Worm (Caenorhabditis elegans) whole organism, mixed stage, embryonic: Measurements from ENCODE around the gene ceh-23.

Source experiments
- M03D4.4 ChIP-seq: sonication (generic microtip); optimal IDR thresholded peaks from 2 replicates; lab custom pipeline; 2017; ENCODE audit warnings: mild to moderate bottlenecking, missing genetic modification characterization, missing compliant biosample characterization
- bed-3 ChIP-seq: fragments of 200-800 bp; sonication (Bioruptor generic); optimal IDR thresholded peaks from 3 replicates; lab custom pipeline; 2018; ENCODE audit warnings: mild to moderate bottlenecking, missing genetic modification characterization, moderate library complexity, missing compliant biosample characterization
- blmp-1 ChIP-seq: fragments of 150-350 bp; optimal IDR thresholded peaks from 2 replicates; lab custom pipeline; 2014; ENCODE audit warnings: missing biosample characterization, missing genetic modification characterization
- ceh-43 ChIP-seq: fragments of 200-800 bp; sonication (Bioruptor generic); optimal IDR thresholded peaks from 2 replicates; lab custom pipeline; 2018; ENCODE audit warnings: mild to moderate bottlenecking, missing genetic modification characterization, moderate library complexity, missing compliant biosample characterization
- ces-1 ChIP-seq: fragments of 150-350 bp; optimal IDR thresholded peaks from 2 replicates; lab custom pipeline; 2014; ENCODE audit warnings: missing biosample characterization, missing genetic modification reagents, missing genetic modification characterization
- cnd-1 ChIP-seq: fragments of 200-800 bp; sonication (Bioruptor generic); optimal IDR thresholded peaks from 2 replicates; lab custom pipeline; 2018; ENCODE audit warnings: mild to moderate bottlenecking, missing genetic modification characterization, missing compliant biosample characterization
- drap-1 ChIP-seq: fragments of 200-800 bp; sonication (Bioruptor generic); optimal IDR thresholded peaks from 3 replicates; lab custom pipeline; 2018; ENCODE audit warnings: mild to moderate bottlenecking, missing genetic modification characterization, missing compliant biosample characterization
- flh-1 ChIP-seq: fragments of 200-800 bp; sonication (Bioruptor generic); optimal IDR thresholded peaks from 2 replicates; lab custom pipeline; 2018; ENCODE audit warnings: mild to moderate bottlenecking, missing genetic modification characterization, moderate library complexity, missing compliant biosample characterization
- ham-2 ChIP-seq: fragments of 200-800 bp; sonication (Bioruptor generic); optimal IDR thresholded peaks from 2 replicates; lab custom pipeline; 2018; ENCODE audit warnings: mild to moderate bottlenecking, missing genetic modification characterization, missing compliant biosample characterization
- hlh-1 ChIP-seq: fragments of 150-350 bp; optimal IDR thresholded peaks from 2 replicates; lab custom pipeline; 2014; ENCODE audit warnings: missing biosample characterization, missing genetic modification reagents, missing genetic modification characterization
- lin-13 ChIP-seq: fragments of 150-350 bp; optimal IDR thresholded peaks from 2 replicates; lab custom pipeline; 2014; ENCODE audit warnings: missing biosample characterization, missing genetic modification characterization
- lsy-2 ChIP-seq: fragments of 150-350 bp; optimal IDR thresholded peaks from 2 replicates; lab custom pipeline; 2014; ENCODE audit warnings: missing biosample characterization, missing genetic modification characterization
- mab-5 ChIP-seq: fragments of 150-350 bp; optimal IDR thresholded peaks from 2 replicates; lab custom pipeline; 2014; ENCODE audit warnings: missing biosample characterization, missing genetic modification characterization
- mls-2 ChIP-seq: sonication (generic microtip); optimal IDR thresholded peaks from 2 replicates; lab custom pipeline; 2016; ENCODE audit warnings: mild to moderate bottlenecking, missing genetic modification characterization, moderate library complexity, missing compliant biosample characterization
- nhr-2 ChIP-seq: fragments of 150-350 bp; optimal IDR thresholded peaks from 2 replicates; lab custom pipeline; 2014; ENCODE audit warnings: missing biosample characterization, missing genetic modification characterization
- nhr-28 ChIP-seq: fragments of 150-350 bp; optimal IDR thresholded peaks from 2 replicates; lab custom pipeline; 2014; ENCODE audit warnings: missing biosample characterization, missing genetic modification characterization
- pha-4 ChIP-seq: fragments of 150-350 bp; optimal IDR thresholded peaks from 2 replicates; lab custom pipeline; 2018; ENCODE audit warnings: missing biosample characterization, missing genetic modification reagents, missing genetic modification characterization
- sem-2 ChIP-seq: fragments of 200-800 bp; sonication (Bioruptor generic); optimal IDR thresholded peaks from 2 replicates; lab custom pipeline; 2018; ENCODE audit warnings: mild to moderate bottlenecking, missing genetic modification characterization, missing compliant biosample characterization
- sptf-1 ChIP-seq: sonication (generic microtip); optimal IDR thresholded peaks from 2 replicates; lab custom pipeline; 2017; ENCODE audit warnings: mild to moderate bottlenecking, missing genetic modification characterization, moderate library complexity, missing compliant biosample characterization
- tbx-8 ChIP-seq: fragments of 200-800 bp; sonication (Bioruptor generic); optimal IDR thresholded peaks from 2 replicates; lab custom pipeline; 2018; ENCODE audit warnings: mild to moderate bottlenecking, missing genetic modification characterization, moderate library complexity, missing compliant biosample characterization
- unc-120 ChIP-seq: sonication (generic microtip); optimal IDR thresholded peaks from 2 replicates; lab custom pipeline; 2017; ENCODE audit warnings: missing genetic modification characterization, missing compliant biosample characterization; ENCODE audit not compliant: poor library complexity, severe bottlenecking
- unc-39 ChIP-seq: fragments of 150-350 bp; optimal IDR thresholded peaks from 2 replicates; lab custom pipeline; 2014; ENCODE audit warnings: missing biosample characterization, missing genetic modification characterization
- unc-62 ChIP-seq: fragments of 150-350 bp; optimal IDR thresholded peaks from 2 replicates; lab custom pipeline; 2014; ENCODE audit warnings: missing biosample characterization, missing genetic modification reagents, missing genetic modification characterization
- zip-8 ChIP-seq: fragments of 150-350 bp; optimal IDR thresholded peaks from 2 replicates; lab custom pipeline; 2014; ENCODE audit warnings: missing biosample characterization, missing genetic modification characterization
- ztf-11 ChIP-seq: fragments of 150-350 bp; optimal IDR thresholded peaks from 2 replicates; lab custom pipeline; 2014; ENCODE audit warnings: missing biosample characterization, missing genetic modification characterization

The ceh-23 gene

ce11 chrIII:7806947-7807346, 32.4 kb upstream of the ceh-23 start:
- TF ChIP-seq sem-2 (GFP tag; lab: Kevin White, UChicago) (no peak), nhr-2 (tag; lab: Kevin White, UChicago) (no peak), zip-8 (tag; lab: Kevin White, UChicago) (no peak), blmp-1 (tag; lab: Kevin White, UChicago) (no peak)
- TF ChIP-seq, all 35 proteins: peak for 0

DNA sequence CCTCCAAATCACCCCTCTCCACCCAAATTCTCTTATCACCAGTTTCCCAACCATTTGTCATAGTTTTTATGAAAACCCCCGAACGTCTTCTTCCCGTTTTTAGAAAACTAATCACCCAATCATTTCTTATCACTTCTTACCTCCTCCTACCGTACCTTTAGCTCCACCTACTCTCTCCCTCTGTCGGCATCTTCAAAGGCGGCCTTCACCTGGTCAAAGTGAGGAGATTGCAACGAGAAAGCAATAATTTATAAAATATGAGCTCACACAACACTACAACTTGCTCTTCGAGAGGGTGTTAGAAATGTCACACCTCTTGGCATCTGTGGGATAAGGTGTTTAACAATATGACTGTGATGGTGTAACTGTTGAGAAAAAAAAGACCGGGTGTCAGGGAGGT, 30.4 kb upstream of the ceh-23 start:
- TF ChIP-seq mls-2 (tag; lab: Kevin White, UChicago): no peak
- TF ChIP-seq unc-62 (GFP tag; lab: Kevin White, UChicago): no peak

DNA sequence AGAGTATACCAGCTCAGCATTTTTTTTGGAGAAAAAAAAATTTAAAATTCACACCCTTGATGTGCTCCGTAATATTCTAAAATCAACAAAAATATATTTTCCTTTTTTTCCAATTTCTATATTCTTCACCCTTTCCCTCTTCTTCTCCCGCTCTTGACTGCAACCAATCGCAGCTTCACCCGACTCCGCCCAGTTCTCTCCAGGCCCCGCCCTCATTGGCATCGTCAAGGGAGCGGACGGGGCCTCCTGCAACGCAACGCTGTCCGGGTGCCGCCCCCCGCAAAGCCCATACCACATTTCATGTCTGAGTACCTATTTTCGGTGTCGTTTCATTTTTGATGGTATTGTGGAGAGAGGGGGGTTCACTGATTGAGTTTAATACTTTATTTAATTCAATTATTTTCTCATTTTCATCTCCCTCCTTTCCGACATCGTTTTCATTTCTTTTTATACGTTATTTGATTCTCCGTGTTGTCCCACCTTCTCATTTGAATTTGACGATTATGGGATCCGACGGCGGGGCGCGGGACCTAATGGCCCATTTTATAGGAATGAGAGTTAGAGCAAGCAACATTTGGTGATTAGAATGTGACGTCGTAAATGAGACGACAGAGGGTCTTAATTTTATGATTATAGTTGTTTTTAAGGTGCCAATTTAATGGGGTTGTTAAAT, 27.0 kb upstream of the ceh-23 start:
- no peak for TF ChIP-seq drap-1 (GFP tag; lab: Kevin White, UChicago)
- peak; percentile 65 for TF ChIP-seq lsy-2
- TF ChIP-seq nhr-28 (tag; lab: Kevin White, UChicago): no peak
- TF ChIP-seq nhr-2 (tag; lab: Kevin White, UChicago): no peak
- no peak for TF ChIP-seq M03D4.4
- no peak for TF ChIP-seq unc-120 (tag; lab: Kevin White, UChicago)
- no peak for TF ChIP-seq zip-8 (tag; lab: Kevin White, UChicago)
- no peak for TF ChIP-seq unc-39

- TF ChIP-seq mab-5 (tag; lab: Kevin White, UChicago): peak; percentile 97
- no peak for TF ChIP-seq ztf-11 (tag; lab: Kevin White, UChicago)
- no peak for TF ChIP-seq nhr-2 (tag; lab: Kevin White, UChicago)
- TF ChIP-seq lin-13: no peak
- no peak for TF ChIP-seq tbx-8 (GFP tag; lab: Kevin White, UChicago)
- no peak for TF ChIP-seq ceh-43 (GFP tag; lab: Kevin White, UChicago)
- peak; percentile 24 for TF ChIP-seq ces-1 (GFP tag; lab: Kevin White, UChicago)
- TF ChIP-seq nhr-28 (tag; lab: Kevin White, UChicago): no peak
- TF ChIP-seq lsy-2: peak; percentile 26
- no peak for TF ChIP-seq sem-2 (GFP tag; lab: Kevin White, UChicago)
- no peak for TF ChIP-seq pha-4 (tag; lab: Kevin White, UChicago)
- TF ChIP-seq sptf-1 (tag; lab: Kevin White, UChicago): no peak
- no peak for TF ChIP-seq hlh-1 (tag; lab: Kevin White, UChicago)
- peak; percentile 100 for TF ChIP-seq zip-8 (tag; lab: Kevin White, UChicago)
Observed at ce11 chrIII:7814159-7815055, 25.0 kb upstream of the ceh-23 start, which contains the start of gene egl-5. egl-5 (plus strand) TSS chrIII:7814374.

- TF ChIP-seq mab-5 (tag; lab: Kevin White, UChicago): peak; percentile 96
- TF ChIP-seq sem-2 (GFP tag; lab: Kevin White, UChicago): no peak
- TF ChIP-seq cnd-1: no peak
- TF ChIP-seq, all 35 proteins: peak for 1
Observed at ce11 chrIII:7815056-7815366, 24.4 kb upstream of the ceh-23 start.

DNA sequence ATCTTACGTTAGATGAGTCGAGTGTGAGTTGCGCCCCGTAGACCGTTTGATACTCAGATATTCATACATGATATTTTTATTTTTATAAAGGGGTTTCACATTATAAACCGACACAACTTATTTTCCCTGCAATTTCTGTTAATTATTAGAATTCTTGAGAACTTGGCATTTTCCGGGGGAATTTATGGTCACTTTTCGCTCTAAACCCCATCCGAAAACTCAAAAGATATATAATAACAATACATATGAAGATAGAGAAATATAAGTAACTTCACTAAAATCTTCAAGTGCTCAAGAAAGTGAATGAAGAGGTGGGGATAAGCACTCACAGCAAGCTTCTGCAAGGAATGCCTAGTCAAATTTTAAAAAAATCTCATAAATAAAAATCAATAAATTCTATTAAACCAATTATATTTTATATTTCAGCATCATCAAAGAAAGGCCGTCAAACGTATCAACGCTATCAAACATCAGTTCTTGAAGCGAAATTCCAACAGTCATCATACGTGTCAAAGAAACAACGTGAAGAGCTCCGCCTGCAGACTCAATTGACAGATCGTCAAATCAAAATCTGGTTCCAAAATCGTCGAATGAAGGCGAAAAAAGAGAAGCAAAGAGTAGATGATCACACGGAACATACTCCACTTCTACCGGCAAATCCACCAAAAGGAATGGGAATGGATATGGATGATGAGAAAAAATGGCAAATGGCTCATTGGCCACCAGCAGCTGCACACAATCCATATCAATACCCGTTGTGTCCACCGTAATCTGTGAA, 23.6 kb upstream of the ceh-23 start:
- TF ChIP-seq ham-2 (GFP tag; lab: Kevin White, UChicago) (no peak), bed-3 (GFP tag; lab: Kevin White, UChicago) (no peak), hlh-1 (tag; lab: Kevin White, UChicago) (no peak), mab-5 (tag; lab: Kevin White, UChicago) (peak; percentile 91), M03D4.4 (no peak), zip-8 (tag; lab: Kevin White, UChicago) (peak; percentile 100), sptf-1 (tag; lab: Kevin White, UChicago) (no peak), flh-1 (no peak), unc-120 (tag; lab: Kevin White, UChicago) (no peak)
- TF ChIP-seq, all 35 proteins: peak for 2
